Fruit fly (Drosophila melanogaster): Measurements from ENCODE around the gene Blos3.

DNA sequence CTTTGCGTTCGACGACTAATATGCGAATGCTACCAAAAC lies 24.0 kb upstream of the Blos3 start, which contains the start of gene Indy:
- TF ChIP-seq CG5204 (GFP tag; optimal IDR thresholded peaks at IDR 0.05): no peak
- TF ChIP-seq CG1620 (GFP tag; optimal IDR thresholded peaks at IDR 0.05): no peak
- no peak for TF ChIP-seq toe (GFP tag; optimal IDR thresholded peaks at IDR 0.05)
- no peak for TF ChIP-seq cnc (optimal IDR thresholded peaks at IDR 0.05)
- TF ChIP-seq CG12768 (GFP tag; optimal IDR thresholded peaks at IDR 0.05): no peak
- no peak for TF ChIP-seq CG7101 (tag; optimal IDR thresholded peaks at IDR 0.05)
- no peak for TF ChIP-seq Mnt (GFP tag; optimal IDR thresholded peaks at IDR 0.05)
- no peak for TF ChIP-seq kay (GFP tag; ENCODE audit: borderline replicate concordance)

All from whole organism, adult.